Worm (Caenorhabditis elegans): ENCODE results near the gene C03C10.7.

Gene C03C10.7

ce11 chrIII:4095441-4096095 lies at the start of gene C03C10.7:
C03C10.7 (plus strand) TSS chrIII:4096045.
- TF ChIP-seq aly-1 (tag; optimal IDR thresholded peaks at IDR 0.05) (no peak), tbx-37 (GFP tag; conservative IDR thresholded peaks at IDR 0.05) (no peak), hmg-4 (GFP tag; optimal IDR thresholded peaks at IDR 0.05) (no peak), pes-1 (GFP tag; IDR thresholded peaks at IDR 0.05) (no peak), sea-1 (GFP tag; conservative IDR thresholded peaks at IDR 0.05) (no peak), B0310.2 (tag; optimal IDR thresholded peaks at IDR 0.05) (no peak), hmbx-1 (tag; optimal IDR thresholded peaks at IDR 0.05) (no peak), ceh-13 (GFP tag; optimal IDR thresholded peaks at IDR 0.05) (no peak), flt-1 (GFP tag; IDR thresholded peaks at IDR 0.05) (no peak), scrt-1 (GFP tag; IDR thresholded peaks at IDR 0.05) (no peak), tbx-11 (GFP tag; IDR thresholded peaks at IDR 0.05) (no peak), F13C5.2 (tag; optimal IDR thresholded peaks at IDR 0.05) (no peak), hnd-1 (tag; optimal IDR thresholded peaks at IDR 0.05) (no peak), ceh-36 (tag; optimal IDR thresholded peaks at IDR 0.05) (no peak), tra-4 (tag; optimal IDR thresholded peaks at IDR 0.05) (no peak), ets-7 (tag; optimal IDR thresholded peaks at IDR 0.05) (no peak), ama-1 (optimal IDR thresholded peaks at IDR 0.05) (no peak)

- TF ChIP-seq hnd-1 (tag; optimal IDR thresholded peaks at IDR 0.05) (no peak), flt-1 (GFP tag; IDR thresholded peaks at IDR 0.05) (no peak), F13C5.2 (tag; optimal IDR thresholded peaks at IDR 0.05) (no peak), hmg-4 (GFP tag; optimal IDR thresholded peaks at IDR 0.05) (no peak), ets-7 (tag; optimal IDR thresholded peaks at IDR 0.05) (no peak), aly-1 (tag; optimal IDR thresholded peaks at IDR 0.05) (no peak), tbx-11 (GFP tag; IDR thresholded peaks at IDR 0.05) (no peak), tra-4 (tag; optimal IDR thresholded peaks at IDR 0.05) (no peak), B0310.2 (tag; optimal IDR thresholded peaks at IDR 0.05) (no peak), ama-1 (optimal IDR thresholded peaks at IDR 0.05) (no peak), tbx-37 (GFP tag; conservative IDR thresholded peaks at IDR 0.05) (no peak)
Observed at ce11 chrIII:4049150-4049549, 46.7 kb upstream of the C03C10.7 start.

- no peak for TF ChIP-seq hmg-4 (GFP tag; optimal IDR thresholded peaks at IDR 0.05)
- no peak for TF ChIP-seq tbx-37 (GFP tag; conservative IDR thresholded peaks at IDR 0.05)
- TF ChIP-seq scrt-1 (GFP tag; IDR thresholded peaks at IDR 0.05): no peak
- no peak for TF ChIP-seq hnd-1 (tag; optimal IDR thresholded peaks at IDR 0.05)
- no peak for TF ChIP-seq tra-4 (tag; optimal IDR thresholded peaks at IDR 0.05)
- no peak for TF ChIP-seq pes-1 (GFP tag; IDR thresholded peaks at IDR 0.05)
- TF ChIP-seq B0310.2 (tag; optimal IDR thresholded peaks at IDR 0.05): no peak
Observed at ce11 chrIII:4057894-4058293, 38.0 kb upstream of the C03C10.7 start, which contains the start of gene rcq-5. rcq-5 (minus strand) TSS chrIII:4057976.

ce11 chrIII:4058643-4059042 lies 37.2 kb upstream of the C03C10.7 start, which contains the start of gene his-69:
his-69 (minus strand) TSS chrIII:4058743.
- TF ChIP-seq tra-4 (tag; optimal IDR thresholded peaks at IDR 0.05): no peak
- TF ChIP-seq hmg-4 (GFP tag; optimal IDR thresholded peaks at IDR 0.05): no peak
- no peak for TF ChIP-seq tbx-37 (GFP tag; conservative IDR thresholded peaks at IDR 0.05)
- no peak for TF ChIP-seq F13C5.2 (tag; optimal IDR thresholded peaks at IDR 0.05)
- no peak for TF ChIP-seq flt-1 (GFP tag; IDR thresholded peaks at IDR 0.05)
- TF ChIP-seq B0310.2 (tag; optimal IDR thresholded peaks at IDR 0.05): no peak
- TF ChIP-seq sea-1 (GFP tag; conservative IDR thresholded peaks at IDR 0.05): no peak
- no peak for TF ChIP-seq ets-7 (tag; optimal IDR thresholded peaks at IDR 0.05)
- no peak for TF ChIP-seq ama-1 (optimal IDR thresholded peaks at IDR 0.05)
- no peak for TF ChIP-seq scrt-1 (GFP tag; IDR thresholded peaks at IDR 0.05)
- TF ChIP-seq hmbx-1 (tag; optimal IDR thresholded peaks at IDR 0.05): no peak
- TF ChIP-seq ceh-36 (tag; optimal IDR thresholded peaks at IDR 0.05): no peak
- TF ChIP-seq pes-1 (GFP tag; IDR thresholded peaks at IDR 0.05): no peak
- TF ChIP-seq hnd-1 (tag; optimal IDR thresholded peaks at IDR 0.05): no peak
- TF ChIP-seq tbx-11 (GFP tag; IDR thresholded peaks at IDR 0.05): no peak
- TF ChIP-seq aly-1 (tag; optimal IDR thresholded peaks at IDR 0.05): no peak
- TF ChIP-seq ceh-13 (GFP tag; optimal IDR thresholded peaks at IDR 0.05): no peak

- no peak for TF ChIP-seq hnd-1 (tag; optimal IDR thresholded peaks at IDR 0.05)
- TF ChIP-seq ama-1 (optimal IDR thresholded peaks at IDR 0.05): no peak
- no peak for TF ChIP-seq B0310.2 (tag; optimal IDR thresholded peaks at IDR 0.05)
- no peak for TF ChIP-seq ets-7 (tag; optimal IDR thresholded peaks at IDR 0.05)
Observed at ce11 chrIII:4060019-4060418, 35.8 kb upstream of the C03C10.7 start, which contains the start of gene his-70. his-70 (minus strand) TSS chrIII:4060119.

ce11 chrIII:4060856-4061383 lies 34.9 kb upstream of the C03C10.7 start:
- peak; percentile 34; the same call in 1 of the 2 replicates for TF ChIP-seq pes-1 (GFP tag; IDR thresholded peaks at IDR 0.05)
- TF ChIP-seq ceh-36 (tag; optimal IDR thresholded peaks at IDR 0.05): peak; percentile 13

- TF ChIP-seq hmg-4 (GFP tag; optimal IDR thresholded peaks at IDR 0.05): peak; percentile 48
- no peak for TF ChIP-seq pes-1 (GFP tag; IDR thresholded peaks at IDR 0.05)
- 0 out of 2 replicates have a peak, but pooled peaks have one; percentile 41 for TF ChIP-seq sea-1 (GFP tag; conservative IDR thresholded peaks at IDR 0.05)
Observed at ce11 chrIII:4063724-4064123, 32.1 kb upstream of the C03C10.7 start.

- no peak for TF ChIP-seq pes-1 (GFP tag; IDR thresholded peaks at IDR 0.05)
- TF ChIP-seq ets-7 (tag; optimal IDR thresholded peaks at IDR 0.05): no peak
- TF ChIP-seq tbx-11 (GFP tag; IDR thresholded peaks at IDR 0.05): no peak
- no peak for TF ChIP-seq tra-4 (tag; optimal IDR thresholded peaks at IDR 0.05)
- no peak for TF ChIP-seq aly-1 (tag; optimal IDR thresholded peaks at IDR 0.05)
- TF ChIP-seq ceh-36 (tag; optimal IDR thresholded peaks at IDR 0.05): no peak
- no peak for TF ChIP-seq scrt-1 (GFP tag; IDR thresholded peaks at IDR 0.05)
- TF ChIP-seq B0310.2 (tag; optimal IDR thresholded peaks at IDR 0.05): no peak
- TF ChIP-seq tbx-37 (GFP tag; conservative IDR thresholded peaks at IDR 0.05): no peak
- no peak for TF ChIP-seq flt-1 (GFP tag; IDR thresholded peaks at IDR 0.05)
- TF ChIP-seq hmbx-1 (tag; optimal IDR thresholded peaks at IDR 0.05): no peak
- TF ChIP-seq ceh-13 (GFP tag; optimal IDR thresholded peaks at IDR 0.05): no peak
- no peak for TF ChIP-seq ama-1 (optimal IDR thresholded peaks at IDR 0.05)
- TF ChIP-seq F13C5.2 (tag; optimal IDR thresholded peaks at IDR 0.05): no peak
- TF ChIP-seq hnd-1 (tag; optimal IDR thresholded peaks at IDR 0.05): no peak
- no peak for TF ChIP-seq hmg-4 (GFP tag; optimal IDR thresholded peaks at IDR 0.05)
- TF ChIP-seq sea-1 (GFP tag; conservative IDR thresholded peaks at IDR 0.05): no peak
Observed at ce11 chrIII:4066333-4066732, 29.5 kb upstream of the C03C10.7 start, which contains the start of gene unc-79. unc-79 (plus strand) TSS chrIII:4066633.

Data from whole organism, early embryonic.